Worm (Caenorhabditis elegans) whole organism, L1 larva: ENCODE results near the gene K03H6.1.

Experiments
- blmp-1 ChIP-seq: fragments of 150-350 bp; optimal IDR thresholded peaks from 2 replicates; lab custom pipeline; 2014; ENCODE audit warnings: missing biosample characterization, missing genetic modification characterization
- dpl-1 ChIP-seq, 3 experiments: fragments of 150-350 bp in 2 of 3; sonication (generic microtip) in 1 of 3; optimal IDR thresholded peaks; 2 replicates each; lab custom pipeline; 2014 to 2017; ENCODE audit warnings: missing biosample characterization in 3 of 3, missing genetic modification characterization in 3 of 3, missing genetic modification reagents in 3 of 3
- mep-1 ChIP-seq: fragments of 150-350 bp; optimal IDR thresholded peaks from 2 replicates; lab custom pipeline; 2014; ENCODE audit warnings: missing biosample characterization, missing genetic modification characterization
- sox-4 ChIP-seq: sonication (generic microtip); optimal IDR thresholded peaks from 2 replicates; lab custom pipeline; 2016; ENCODE audit warnings: missing genetic modification characterization, missing compliant biosample characterization

- TF ChIP-seq mep-1 (tag; lab: Kevin White, UChicago): no peak
- no peak for TF ChIP-seq sox-4 (tag; lab: Kevin White, UChicago)
- no peak for TF ChIP-seq blmp-1 (tag; lab: Kevin White, UChicago)
- no peak for TF ChIP-seq dpl-1 (GFP tag; optimal IDR thresholded peaks at IDR 0.05; lab: Kevin White, UChicago)
Observed at ce11 chrIV:1496679-1497033, 26.9 kb upstream of the K03H6.1 start.
